Worm (Caenorhabditis elegans) whole organism, early embryonic: ENCODE measurements around the gene K09E9.4.

ENCODE experiments used
- B0310.2 ChIP-seq: sonication (generic microtip); optimal IDR thresholded peaks from 2 replicates; lab custom pipeline; 2016; ENCODE audit warnings: mild to moderate bottlenecking, missing genetic modification characterization, missing compliant biosample characterization
- F13C5.2 ChIP-seq: sonication (generic microtip); optimal IDR thresholded peaks from 2 replicates; lab custom pipeline; 2017; ENCODE audit warnings: mild to moderate bottlenecking, missing genetic modification characterization, inconsistent platforms, missing compliant biosample characterization
- aly-1 ChIP-seq: sonication (generic microtip); optimal IDR thresholded peaks from 2 replicates; lab custom pipeline; 2016; ENCODE audit warnings: missing genetic modification characterization, missing compliant biosample characterization
- ama-1 ChIP-seq: fragments of 150-350 bp; optimal IDR thresholded peaks from 2 replicates; lab custom pipeline; 2014
- ceh-13 ChIP-seq: fragments of 200-800 bp; sonication (Bioruptor generic); optimal IDR thresholded peaks from 2 replicates; lab custom pipeline; 2018; ENCODE audit warnings: mild to moderate bottlenecking, missing genetic modification characterization, missing compliant biosample characterization
- ceh-36 ChIP-seq: sonication (generic microtip); optimal IDR thresholded peaks from 2 replicates; lab custom pipeline; 2016; ENCODE audit warnings: missing genetic modification characterization, inconsistent platforms, missing compliant biosample characterization
- ets-7 ChIP-seq: sonication (generic microtip); optimal IDR thresholded peaks from 2 replicates; lab custom pipeline; 2016; ENCODE audit warnings: missing genotype, missing genetic modification characterization, missing compliant biosample characterization
- flt-1 ChIP-seq: fragments of 200-800 bp; sonication (Bioruptor generic); IDR thresholded peaks from 2 replicates; pipeline ENCODE4 v1.3.6; 2022; ENCODE audit warnings: missing genetic modification characterization, missing compliant biosample characterization
- hmbx-1 ChIP-seq: sonication (generic microtip); optimal IDR thresholded peaks from 2 replicates; lab custom pipeline; 2016; ENCODE audit warnings: mild to moderate bottlenecking, missing genetic modification characterization, missing compliant biosample characterization
- hmg-4 ChIP-seq: fragments of 200-800 bp; sonication (Bioruptor generic); optimal IDR thresholded peaks from 2 replicates; lab custom pipeline; 2018; ENCODE audit warnings: mild to moderate bottlenecking, missing genetic modification characterization, missing compliant biosample characterization
- hnd-1 ChIP-seq: sonication (generic microtip); optimal IDR thresholded peaks from 2 replicates; lab custom pipeline; 2016; ENCODE audit warnings: missing genetic modification characterization, missing compliant biosample characterization
- pes-1 ChIP-seq: fragments of 200-800 bp; sonication (Bioruptor generic); IDR thresholded peaks from 2 replicates; pipeline ENCODE4 v1.3.6; 2022; ENCODE audit warnings: missing genetic modification reagents, missing genetic modification characterization, missing compliant biosample characterization
- scrt-1 ChIP-seq: fragments of 200-800 bp; sonication (Bioruptor generic); IDR thresholded peaks from 2 replicates; pipeline ENCODE4 v1.3.6; 2022; ENCODE audit warnings: missing genetic modification characterization, missing compliant biosample characterization
- sea-1 ChIP-seq: fragments of 200-800 bp; sonication (Bioruptor generic); conservative IDR thresholded peaks from 2 replicates; pipeline ENCODE4 v1.3.6; 2022; ENCODE audit warnings: missing genetic modification characterization, missing compliant biosample characterization
- tbx-11 ChIP-seq: fragments of 200-800 bp; sonication (Bioruptor generic); IDR thresholded peaks from 2 replicates; pipeline ENCODE4 v1.3.6; 2022; ENCODE audit warnings: missing genetic modification characterization, missing compliant biosample characterization
- tbx-37 ChIP-seq: fragments of 200-800 bp; sonication (Bioruptor generic); conservative IDR thresholded peaks from 2 replicates; pipeline ENCODE4 v1.3.6; 2022; ENCODE audit warnings: missing genetic modification reagents, missing genetic modification characterization, missing compliant biosample characterization
- tra-4 ChIP-seq: sonication (generic microtip); optimal IDR thresholded peaks from 2 replicates; lab custom pipeline; 2017; ENCODE audit warnings: missing genetic modification characterization, missing compliant biosample characterization

K09E9.4 gene

ce11 chrX:15610527-15611091 lies 19.6 kb downstream of the K09E9.4 start:
- TF ChIP-seq ceh-36, result no peak
- TF ChIP-seq tbx-37 (GFP tag; lab: Robert Waterston, UW), result no peak
- TF ChIP-seq F13C5.2 (tag; lab: Kevin White, UChicago), result no peak
- no peak for TF ChIP-seq hnd-1 (tag; lab: Kevin White, UChicago)

ce11 chrX:15609698-15610097 lies 20.5 kb downstream of the K09E9.4 start:
- TF ChIP-seq tra-4 (no peak), ama-1 (lab: Kevin White, UChicago) (no peak), flt-1 (GFP tag; lab: Robert Waterston, UW) (no peak), F13C5.2 (tag; lab: Kevin White, UChicago) (no peak), ceh-13 (GFP tag; lab: Kevin White, UChicago) (no peak)

- TF ChIP-seq ceh-13 (GFP tag; lab: Kevin White, UChicago) (no peak), flt-1 (GFP tag; lab: Robert Waterston, UW) (no peak), B0310.2 (tag; lab: Kevin White, UChicago) (no peak)
Observed at ce11 chrX:15608593-15608992, 21.6 kb downstream of the K09E9.4 start.

- no peak for TF ChIP-seq hmg-4 (GFP tag; lab: Kevin White, UChicago)
- no peak for TF ChIP-seq ceh-36
Observed at ce11 chrX:15607498-15608019, 22.7 kb downstream of the K09E9.4 start, which contains the start of gene nipi-3. Gene nipi-3, plus strand, starts transcription at chrX:15607969.

- TF ChIP-seq sea-1 (GFP tag; lab: Robert Waterston, UW), result 0 out of 2 replicates have a peak, but pooled peaks have one; percentile 39
- TF ChIP-seq aly-1 (tag; lab: Kevin White, UChicago), result peak; percentile 22
- TF ChIP-seq ceh-13 (GFP tag; lab: Kevin White, UChicago), result no peak
- TF ChIP-seq hmg-4 (GFP tag; lab: Kevin White, UChicago), result peak; percentile 83
- no peak for TF ChIP-seq tbx-37 (GFP tag; lab: Robert Waterston, UW)
- peak; percentile 45; the same call in 1 of the 2 replicates for TF ChIP-seq pes-1 (GFP tag; lab: Robert Waterston, UW)
- TF ChIP-seq flt-1 (GFP tag; lab: Robert Waterston, UW), result no peak
- no peak for TF ChIP-seq hmbx-1 (tag; lab: Kevin White, UChicago)
- no peak for TF ChIP-seq ama-1 (lab: Kevin White, UChicago)
- no peak for TF ChIP-seq tra-4
- no peak for TF ChIP-seq hnd-1 (tag; lab: Kevin White, UChicago)
- no peak for TF ChIP-seq scrt-1
- TF ChIP-seq F13C5.2 (tag; lab: Kevin White, UChicago), result peak; percentile 18
- no peak for TF ChIP-seq ceh-36
- peak; percentile 22 for TF ChIP-seq B0310.2 (tag; lab: Kevin White, UChicago)
- no peak for TF ChIP-seq tbx-11 (GFP tag; lab: Robert Waterston, UW)
- no peak for TF ChIP-seq ets-7 (tag; lab: Kevin White, UChicago)
Observed at ce11 chrX:15606585-15607276, 23.5 kb downstream of the K09E9.4 start, which contains the start of gene rab-14. Gene rab-14, minus strand, starts transcription at chrX:15606635.

ce11 chrX:15604236-15604635 lies 26.0 kb downstream of the K09E9.4 start:
- TF ChIP-seq pes-1 (GFP tag; lab: Robert Waterston, UW) (no peak), hmg-4 (GFP tag; lab: Kevin White, UChicago) (no peak), flt-1 (GFP tag; lab: Robert Waterston, UW) (no peak), sea-1 (GFP tag; lab: Robert Waterston, UW) (no peak)

ce11 chrX:15600512-15601117 lies 29.6 kb downstream of the K09E9.4 start, which contains the start of gene ent-2:
Gene ent-2, plus strand, starts transcription at chrX:15601067.
- TF ChIP-seq hmbx-1 (tag; lab: Kevin White, UChicago) (no peak), hnd-1 (tag; lab: Kevin White, UChicago) (no peak), B0310.2 (tag; lab: Kevin White, UChicago) (no peak), flt-1 (GFP tag; lab: Robert Waterston, UW) (no peak), ceh-36 (no peak), tbx-11 (GFP tag; lab: Robert Waterston, UW) (no peak), hmg-4 (GFP tag; lab: Kevin White, UChicago) (peak; percentile 55), ets-7 (tag; lab: Kevin White, UChicago) (no peak)

ce11 chrX:15599925-15600324 lies 30.3 kb downstream of the K09E9.4 start:
- TF ChIP-seq ets-7 (tag; lab: Kevin White, UChicago) (no peak), scrt-1 (no peak), flt-1 (GFP tag; lab: Robert Waterston, UW) (no peak), hmg-4 (GFP tag; lab: Kevin White, UChicago) (no peak), ceh-36 (no peak), ama-1 (lab: Kevin White, UChicago) (no peak), hnd-1 (tag; lab: Kevin White, UChicago) (no peak), tbx-37 (GFP tag; lab: Robert Waterston, UW) (no peak), B0310.2 (tag; lab: Kevin White, UChicago) (no peak), pes-1 (GFP tag; lab: Robert Waterston, UW) (no peak)
